Worm (Caenorhabditis elegans) whole organism, L4 larva: ENCODE measurements around the gene clhm-1.

ENCODE experiments used
- ama-1 ChIP-seq: fragments of 150-350 bp; optimal IDR thresholded peaks from 2 replicates; lab custom pipeline; 2014; ENCODE audit warnings: inconsistent platforms, mixed read lengths
- ceh-44 ChIP-seq: fragments of 200-800 bp; sonication (Bioruptor generic); IDR thresholded peaks from 2 replicates; pipeline ENCODE4 v1.3.6; 2022; ENCODE audit warnings: missing genetic modification reagents, missing genetic modification characterization, missing compliant biosample characterization
- dmd-6 ChIP-seq: fragments of 200-800 bp; sonication (Bioruptor generic); IDR thresholded peaks from 2 replicates; pipeline ENCODE4 v1.3.6; 2022; ENCODE audit warnings: missing genetic modification reagents, missing genetic modification characterization, missing compliant biosample characterization
- dpl-1 ChIP-seq: fragments of 150-350 bp; optimal IDR thresholded peaks from 2 replicates; lab custom pipeline; 2014; ENCODE audit warnings: missing biosample characterization, missing genetic modification reagents, missing genetic modification characterization
- fos-1 ChIP-seq: fragments of 150-350 bp; optimal IDR thresholded peaks from 2 replicates; lab custom pipeline; 2014; ENCODE audit warnings: missing biosample characterization, missing genetic modification characterization
- lim-7 ChIP-seq: fragments of 200-800 bp; sonication (Bioruptor generic); IDR thresholded peaks from 2 replicates; pipeline ENCODE4 v1.3.6; 2022; ENCODE audit warnings: missing genetic modification characterization, missing compliant biosample characterization
- nhr-11 ChIP-seq: fragments of 150-350 bp; optimal IDR thresholded peaks from 2 replicates; lab custom pipeline; 2014; ENCODE audit warnings: missing biosample characterization, missing genetic modification characterization
- skn-1 ChIP-seq: fragments of 150-350 bp; optimal IDR thresholded peaks from 2 replicates; lab custom pipeline; 2014; ENCODE audit warnings: missing biosample characterization, missing genetic modification characterization
- snpc-4 ChIP-seq: fragments of 150-350 bp; optimal IDR thresholded peaks from 2 replicates; lab custom pipeline; 2014; ENCODE audit warnings: missing biosample characterization, missing genetic modification characterization
- tra-1 ChIP-seq: fragments of 200-800 bp; sonication (Bioruptor generic); IDR thresholded peaks from 2 replicates; pipeline ENCODE4 v1.3.6; 2022; ENCODE audit warnings: missing genetic modification reagents, missing genetic modification characterization, missing compliant biosample characterization
- unc-62 ChIP-seq, 3 experiments: fragments of 150-350 bp in 1 of 3; sonication (generic microtip); optimal IDR thresholded peaks in 2 of 3; peaks in 1 of 3; 1 replicate in 1 of 3; 2 replicates in 2 of 3; lab custom pipeline; 2014 to 2017; ENCODE audit warnings: missing biosample characterization in 3 of 3, missing genetic modification characterization in 3 of 3, missing genetic modification reagents in 3 of 3, missing genotype in 1 of 3
- zag-1 ChIP-seq: fragments of 150-350 bp; optimal IDR thresholded peaks from 2 replicates; lab custom pipeline; 2014; ENCODE audit warnings: missing biosample characterization, missing genetic modification characterization
- ztf-11 ChIP-seq: fragments of 150-350 bp; optimal IDR thresholded peaks from 2 replicates; lab custom pipeline; 2014; ENCODE audit warnings: missing biosample characterization, missing genetic modification characterization

DNA sequence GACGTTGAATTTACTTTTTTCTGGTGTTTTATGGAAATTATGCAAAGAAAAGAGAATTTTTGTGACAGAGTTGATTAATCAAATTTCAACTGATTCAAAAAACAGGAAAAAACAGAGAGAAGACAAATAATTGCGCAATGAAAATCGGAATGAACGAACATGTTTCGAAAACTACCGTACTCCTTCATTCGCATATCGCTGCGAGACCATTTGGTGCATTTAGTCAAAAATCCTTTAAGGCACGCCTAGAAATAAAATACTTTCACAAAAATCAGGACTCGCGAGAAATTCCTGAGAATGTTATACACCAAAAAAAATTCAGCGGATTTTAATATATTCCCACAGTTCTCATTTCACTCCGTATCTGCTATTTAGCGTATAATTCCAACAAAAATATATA is 10.8 kb downstream of the clhm-1 start:
- TF ChIP-seq snpc-4 (no peak), nhr-11 (tag; lab: Kevin White, UChicago) (no peak), ceh-44 (GFP tag; lab: Robert Waterston, UW) (no peak), fos-1 (tag; lab: Kevin White, UChicago) (no peak), unc-62 (GFP tag; optimal IDR thresholded peaks at IDR 0.05 in 1 of 2; lab: Kevin White, UChicago) (no peak), unc-62 (tag; optimal IDR thresholded peaks at IDR 0.05; lab: Kevin White, UChicago) (no peak), skn-1 (tag; lab: Kevin White, UChicago) (no peak), dpl-1 (GFP tag; lab: Kevin White, UChicago) (no peak), lim-7 (GFP tag; lab: Robert Waterston, UW) (no peak), zag-1 (tag; lab: Kevin White, UChicago) (no peak), ama-1 (lab: Kevin White, UChicago) (no peak), tra-1 (GFP tag; lab: Robert Waterston, UW) (no peak), ztf-11 (tag; lab: Kevin White, UChicago) (no peak), dmd-6 (GFP tag; lab: Robert Waterston, UW) (no peak)
